Fruit fly (Drosophila melanogaster): ENCODE results near the gene CG32772.

DNA sequence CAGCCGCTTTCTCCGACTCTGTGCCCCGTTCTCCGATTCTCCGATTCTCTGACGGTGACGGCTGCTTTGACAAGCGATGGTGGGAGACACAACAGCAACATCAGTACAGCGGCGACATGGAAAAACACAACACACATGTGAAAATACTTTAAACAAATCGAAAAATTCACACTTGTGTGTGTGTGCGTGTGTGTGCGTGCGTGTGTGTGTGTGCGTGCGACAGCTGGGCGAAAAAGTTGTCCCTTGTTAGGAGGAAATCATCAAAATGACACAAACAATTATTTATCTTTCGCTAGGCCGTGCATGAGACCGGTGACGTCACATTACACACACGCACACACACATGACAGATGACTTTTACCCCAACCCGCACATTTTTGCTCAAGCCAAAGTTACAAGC, 12.0 kb upstream of the CG32772 start:
- TF ChIP-seq CG8478 (optimal IDR thresholded peaks at IDR 0.05) (no peak), psq (optimal IDR thresholded peaks at IDR 0.05) (no peak), pan (optimal IDR thresholded peaks at IDR 0.05) (no peak), usp (GFP tag; optimal IDR thresholded peaks at IDR 0.05) (no peak), EcR (GFP tag; optimal IDR thresholded peaks at IDR 0.05) (no peak), Dll (optimal IDR thresholded peaks at IDR 0.05) (no peak)

Data from whole organism.